Worm (Caenorhabditis elegans) whole organism, L3 larva: ENCODE measurements around the gene pmp-1.

ENCODE experiments used
- R02D3.7 ChIP-seq: fragments of 150-350 bp; optimal IDR thresholded peaks from 2 replicates; lab custom pipeline; 2014; ENCODE audit warnings: missing biosample characterization, missing genetic modification characterization
- aly-2 ChIP-seq: fragments of 150-350 bp; optimal IDR thresholded peaks from 2 replicates; lab custom pipeline; 2014; ENCODE audit warnings: missing biosample characterization, missing genetic modification characterization
- ceh-9 ChIP-seq: sonication (generic microtip); optimal IDR thresholded peaks from 2 replicates; lab custom pipeline; 2018; ENCODE audit warnings: missing biosample characterization, missing genetic modification characterization
- egl-5 ChIP-seq: fragments of 150-350 bp; optimal IDR thresholded peaks from 2 replicates; lab custom pipeline; 2017; ENCODE audit warnings: missing biosample characterization, missing genetic modification reagents, missing genetic modification characterization, inconsistent platforms
- fkh-10 ChIP-seq: sonication (generic microtip); optimal IDR thresholded peaks from 2 replicates; lab custom pipeline; 2017; ENCODE audit warnings: missing biosample characterization, missing genetic modification reagents, missing genetic modification characterization
- fkh-2 ChIP-seq: fragments of 150-350 bp; optimal IDR thresholded peaks from 2 replicates; lab custom pipeline; 2014; ENCODE audit warnings: missing biosample characterization, missing genetic modification reagents, missing genetic modification characterization
- nhr-43 ChIP-seq: sonication (generic microtip); optimal IDR thresholded peaks from 2 replicates; lab custom pipeline; 2016; ENCODE audit warnings: mild to moderate bottlenecking, missing genetic modification characterization, missing compliant biosample characterization; ENCODE audit not compliant: poor library complexity, severe bottlenecking
- pha-4 ChIP-seq: fragments of 150-350 bp; optimal IDR thresholded peaks from 2 replicates; lab custom pipeline; 2014; ENCODE audit warnings: missing biosample characterization, missing genetic modification reagents, missing genetic modification characterization
- pqm-1 ChIP-seq: fragments of 150-350 bp; optimal IDR thresholded peaks from 2 replicates; lab custom pipeline; 2017; ENCODE audit warnings: missing biosample characterization, missing genetic modification characterization, inconsistent platforms
- sea-2 ChIP-seq: fragments of 150-350 bp; sonication (generic microtip); optimal IDR thresholded peaks from 4 replicates; lab custom pipeline; 2014; ENCODE audit warnings: missing biosample characterization, missing genetic modification reagents, missing genetic modification characterization
- snpc-4 ChIP-seq: fragments of 150-350 bp; optimal IDR thresholded peaks from 2 replicates; lab custom pipeline; 2014; ENCODE audit warnings: missing biosample characterization, missing genetic modification characterization

DNA sequence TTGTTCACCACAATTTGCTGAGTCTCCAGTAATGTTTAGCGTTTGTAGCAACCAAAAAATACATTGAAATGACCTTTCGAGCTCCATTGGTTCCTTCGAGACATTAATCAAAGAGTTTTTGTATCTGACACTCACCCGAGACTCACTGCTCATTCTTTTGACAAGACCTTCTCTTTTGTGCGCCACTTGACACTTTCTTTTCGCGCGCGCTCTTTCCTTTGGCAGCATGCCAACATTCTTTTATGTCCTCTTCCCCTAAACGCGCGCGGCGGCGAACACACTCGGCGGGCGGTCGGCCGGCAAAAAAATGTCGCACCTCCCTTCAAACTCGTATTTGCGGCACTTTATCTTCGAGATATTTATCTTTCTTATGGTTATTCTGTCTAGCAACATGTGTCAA is 39.9 kb downstream of the pmp-1 start:
- TF ChIP-seq aly-2 (tag; lab: Kevin White, UChicago), result no peak
- TF ChIP-seq fkh-10 (GFP tag; lab: Kevin White, UChicago), result no peak
- TF ChIP-seq fkh-2 (tag; lab: Kevin White, UChicago), result no peak
- no peak for TF ChIP-seq pqm-1 (tag; lab: Kevin White, UChicago)
- TF ChIP-seq R02D3.7, result no peak
- TF ChIP-seq snpc-4, result no peak
- TF ChIP-seq pha-4 (tag; lab: Kevin White, UChicago), result peak; percentile 27
- TF ChIP-seq egl-5 (tag; lab: Kevin White, UChicago), result no peak
- TF ChIP-seq sea-2, result no peak
- TF ChIP-seq nhr-43, result no peak
- no peak for TF ChIP-seq ceh-9 (tag; lab: Kevin White, UChicago)
